Worm (Caenorhabditis elegans): ENCODE data around the gene T11F9.14.
"Not testable (repeated sequence)": the region's sequence is repeated elsewhere in the genome, so short reads cannot be mapped to it uniquely, and the experiment has no call there.

Gene T11F9.14

ce11 chrV:11496283-11496682 lies 15.6 kb upstream of the T11F9.14 start, which contains the start of gene htrl-1:
Gene htrl-1, minus strand, starts transcription at chrV:11496383.
- TF ChIP-seq med-1 (GFP tag; optimal IDR thresholded peaks at IDR 0.05; ENCODE audit: insufficient read depth) (no peak), flt-1 (GFP tag; IDR thresholded peaks at IDR 0.05) (no peak), ztf-23 (GFP tag; IDR thresholded peaks at IDR 0.05) (no peak)

- TF ChIP-seq ztf-29 (GFP tag; IDR thresholded peaks at IDR 0.05) (no peak), flt-1 (GFP tag; IDR thresholded peaks at IDR 0.05) (no peak), ref-1 (GFP tag; conservative IDR thresholded peaks at IDR 0.05) (no peak), klf-2 (GFP tag; conservative IDR thresholded peaks at IDR 0.05) (no peak), tab-1 (GFP tag; IDR thresholded peaks at IDR 0.05) (no peak), ztf-23 (GFP tag; IDR thresholded peaks at IDR 0.05) (no peak), cog-1 (tag; optimal IDR thresholded peaks at IDR 0.05) (no peak), T22C8.4 (GFP tag; IDR thresholded peaks at IDR 0.05) (no peak), med-1 (GFP tag; optimal IDR thresholded peaks at IDR 0.05; ENCODE audit: insufficient read depth) (no peak)
Measured at ce11 chrV:11492456-11492855, 11.8 kb upstream of the T11F9.14 start, which contains the start of gene T11F9.21. Gene T11F9.21, plus strand, starts transcription at chrV:11492756.

- no peak for TF ChIP-seq klf-2 (GFP tag; conservative IDR thresholded peaks at IDR 0.05)
- no peak for TF ChIP-seq T22C8.4 (GFP tag; IDR thresholded peaks at IDR 0.05)
Measured at ce11 chrV:11490382-11490781, 9.7 kb upstream of the T11F9.14 start, which contains the start of gene dhs-19. Gene dhs-19, minus strand, starts transcription at chrV:11490482.

ce11 chrV:11488288-11488687 lies 7.7 kb upstream of the T11F9.14 start:
- TF ChIP-seq tab-1 (GFP tag; IDR thresholded peaks at IDR 0.05) (no peak), ref-1 (GFP tag; conservative IDR thresholded peaks at IDR 0.05) (no peak), flt-1 (GFP tag; IDR thresholded peaks at IDR 0.05) (no peak)

- TF ChIP-seq ztf-29 (GFP tag; IDR thresholded peaks at IDR 0.05) (no peak), klf-2 (GFP tag; conservative IDR thresholded peaks at IDR 0.05) (no peak), cog-1 (tag; optimal IDR thresholded peaks at IDR 0.05) (no peak), T22C8.4 (GFP tag; IDR thresholded peaks at IDR 0.05) (no peak), ztf-23 (GFP tag; IDR thresholded peaks at IDR 0.05) (no peak), tab-1 (GFP tag; IDR thresholded peaks at IDR 0.05) (no peak), med-1 (GFP tag; optimal IDR thresholded peaks at IDR 0.05; ENCODE audit: insufficient read depth) (no peak), ref-1 (GFP tag; conservative IDR thresholded peaks at IDR 0.05) (no peak), flt-1 (GFP tag; IDR thresholded peaks at IDR 0.05) (no peak)
Measured at ce11 chrV:11486680-11487079, 6.0 kb upstream of the T11F9.14 start, which contains the start of gene T11F9.10. Gene T11F9.10, plus strand, starts transcription at chrV:11486980.

- no peak for TF ChIP-seq tab-1 (GFP tag; IDR thresholded peaks at IDR 0.05)
- TF ChIP-seq klf-2 (GFP tag; conservative IDR thresholded peaks at IDR 0.05), result no peak
Measured at ce11 chrV:11485558-11485957, 4.9 kb upstream of the T11F9.14 start, which contains the start of gene srh-1. Gene srh-1, plus strand, starts transcription at chrV:11485858.

ce11 chrV:11484404-11484803 lies 3.8 kb upstream of the T11F9.14 start:
- TF ChIP-seq cog-1 (tag; optimal IDR thresholded peaks at IDR 0.05) (no peak), ref-1 (GFP tag; conservative IDR thresholded peaks at IDR 0.05) (no peak), med-1 (GFP tag; optimal IDR thresholded peaks at IDR 0.05; ENCODE audit: insufficient read depth) (no peak), tab-1 (GFP tag; IDR thresholded peaks at IDR 0.05) (no peak), flt-1 (GFP tag; IDR thresholded peaks at IDR 0.05) (no peak), ztf-29 (GFP tag; IDR thresholded peaks at IDR 0.05) (no peak), T22C8.4 (GFP tag; IDR thresholded peaks at IDR 0.05) (no peak)

ce11 chrV:11483580-11484092 lies 3.0 kb upstream of the T11F9.14 start, which contains the start of gene col-157:
Gene col-157, plus strand, starts transcription at chrV:11484042.
- TF ChIP-seq cog-1 (tag; optimal IDR thresholded peaks at IDR 0.05); ztf-23 (GFP tag; IDR thresholded peaks at IDR 0.05); flt-1 (GFP tag; IDR thresholded peaks at IDR 0.05): not testable (repeated sequence)

ce11 chrV:11479406-11479805 lies 1.2 kb downstream of the T11F9.14 start, which contains the start of gene T11F9.22:
Gene T11F9.22, plus strand, starts transcription at chrV:11479706.
- TF ChIP-seq T22C8.4 (GFP tag; IDR thresholded peaks at IDR 0.05) (no peak), flt-1 (GFP tag; IDR thresholded peaks at IDR 0.05) (no peak), cog-1 (tag; optimal IDR thresholded peaks at IDR 0.05) (no peak), med-1 (GFP tag; optimal IDR thresholded peaks at IDR 0.05; ENCODE audit: insufficient read depth) (no peak), ztf-29 (GFP tag; IDR thresholded peaks at IDR 0.05) (no peak), tab-1 (GFP tag; IDR thresholded peaks at IDR 0.05) (no peak), ref-1 (GFP tag; conservative IDR thresholded peaks at IDR 0.05) (no peak), ztf-23 (GFP tag; IDR thresholded peaks at IDR 0.05) (no peak), klf-2 (GFP tag; conservative IDR thresholded peaks at IDR 0.05) (no peak)

ce11 chrV:11475638-11476037 lies 5.0 kb downstream of the T11F9.14 start, which contains the start of gene T11F9.7:
Gene T11F9.7, plus strand, starts transcription at chrV:11475938.
- TF ChIP-seq cog-1 (tag; optimal IDR thresholded peaks at IDR 0.05); T22C8.4 (GFP tag; IDR thresholded peaks at IDR 0.05); med-1 (GFP tag; optimal IDR thresholded peaks at IDR 0.05; ENCODE audit: insufficient read depth): not testable (repeated sequence)

- TF ChIP-seq klf-2 (GFP tag; conservative IDR thresholded peaks at IDR 0.05) (no peak), ref-1 (GFP tag; conservative IDR thresholded peaks at IDR 0.05) (no peak), T22C8.4 (GFP tag; IDR thresholded peaks at IDR 0.05) (no peak), ztf-29 (GFP tag; IDR thresholded peaks at IDR 0.05) (no peak)
Measured at ce11 chrV:11474399-11474798, 6.2 kb downstream of the T11F9.14 start, which contains the start of gene nas-22. Gene nas-22, plus strand, starts transcription at chrV:11474699.
